Worm (Caenorhabditis elegans) whole organism, L4/young adult: ENCODE data around the gene srg-8.

Experiments
- W03F9.2 ChIP-seq: fragments of 150-350 bp; optimal IDR thresholded peaks from 2 replicates; lab custom pipeline; 2014; ENCODE audit warnings: missing biosample characterization, missing genetic modification characterization
- him-1 ChIP-seq: sonication (generic microtip); optimal IDR thresholded peaks from 2 replicates; lab custom pipeline; 2016; ENCODE audit warnings: missing genotype, missing genetic modification reagents, missing genetic modification characterization, missing compliant biosample characterization

DNA sequence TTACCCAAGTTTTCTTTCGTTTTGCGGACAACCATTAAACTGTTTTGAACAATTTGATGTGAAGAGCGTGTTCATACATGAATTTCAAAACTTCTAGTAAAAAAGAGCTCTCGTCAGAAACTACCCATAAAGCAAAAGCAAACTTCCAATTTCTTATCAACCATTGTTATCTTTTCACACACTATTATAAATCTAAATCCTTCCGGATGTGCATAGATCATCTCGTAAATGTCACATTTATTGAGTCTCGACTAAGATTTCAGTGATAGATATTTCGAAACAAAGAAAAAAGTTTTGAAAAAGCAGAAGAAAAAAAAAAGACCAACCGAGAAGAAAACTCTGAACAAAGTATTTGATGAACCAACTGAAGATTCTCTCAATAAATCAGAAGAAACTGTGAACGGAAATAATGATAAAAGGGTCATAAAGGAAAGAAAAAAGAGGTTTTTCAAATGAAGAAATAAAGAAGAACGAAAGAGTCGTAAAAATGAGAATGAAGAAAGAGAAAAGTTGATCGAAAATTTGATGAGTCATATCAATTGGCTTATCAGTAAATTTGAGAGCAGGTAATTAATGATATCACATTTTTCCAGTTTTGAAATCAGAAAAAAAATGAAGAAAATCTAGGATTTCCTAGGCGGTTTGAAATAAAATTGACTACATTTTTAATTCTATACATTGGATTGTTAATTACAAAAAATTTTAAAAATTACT lies 36.0 kb upstream of the srg-8 start:
- TF ChIP-seq him-1 (tag; lab: Kevin White, UChicago) (no peak), W03F9.2 (no peak)
